Fruit fly (Drosophila melanogaster) ovary, adult (tissue): ENCODE measurements around the gene CG34456.

Experiments used
- CG17801 ChIP-seq: fragments of 200-800 bp; optimal IDR thresholded peaks from 2 replicates; lab custom pipeline; 2019; ENCODE audit warnings: missing biosample characterization, mild to moderate bottlenecking, missing genetic modification characterization, moderate library complexity; ENCODE audit not compliant: partially characterized antibody

The CG34456 gene

DNA sequence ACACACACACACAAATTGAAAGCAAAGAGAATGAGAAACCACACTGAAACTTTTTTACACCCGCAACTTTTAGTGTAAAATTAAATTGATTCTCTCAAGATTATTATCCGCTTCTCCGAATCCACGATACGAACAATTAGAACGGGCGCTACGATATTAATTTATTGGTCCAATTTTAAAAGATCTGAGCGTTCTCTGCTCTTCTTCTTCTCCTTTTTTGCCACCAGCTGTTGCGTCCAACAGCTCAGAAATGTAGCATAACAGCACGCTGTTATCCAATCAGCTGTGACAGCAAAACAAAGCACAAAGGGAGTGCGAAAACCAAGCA lies 3.2 kb upstream of the CG34456 start, which contains the start of the genes UGP and Svip:
TSS of gene UGP (minus strand) at position 223 of the 328 bp plus-strand sequence.
TSS of gene Svip (plus strand) at position 287 of the 328 bp plus-strand sequence.
- TF ChIP-seq CG17801 (GFP tag; lab: Kevin White, UChicago), result no peak

dm6 chr3L:9360217-9360692 lies 1.7 kb upstream of the CG34456 start, which contains the start of gene Pdxk:
Pdxk (plus strand) TSS chr3L:9360316.
- peak; percentile 47 for TF ChIP-seq CG17801 (GFP tag; lab: Kevin White, UChicago)

DNA sequence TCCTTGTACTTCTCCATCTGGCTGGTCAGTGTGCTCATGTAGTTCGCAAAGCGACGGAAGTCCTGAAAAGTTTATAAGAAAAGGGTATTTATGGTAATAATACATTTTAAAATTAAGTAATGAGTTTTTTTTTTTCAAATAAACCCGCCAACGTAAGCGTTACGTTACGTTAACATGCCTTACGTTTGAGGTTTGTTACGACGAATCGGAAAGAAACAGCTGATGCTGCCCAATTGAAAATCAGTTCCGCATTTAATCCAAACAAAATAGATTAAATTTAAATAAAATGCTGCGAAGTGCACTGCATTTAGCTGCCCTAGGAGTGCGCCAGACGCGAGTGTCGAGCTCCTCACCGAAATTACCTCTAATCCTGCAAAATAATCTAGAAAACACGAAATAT lies 2.2 kb downstream of the CG34456 start, which contains the start of gene mRRF1:
TSS of gene mRRF1 (plus strand) at position 220 of the 400 bp plus-strand sequence.
- no peak for TF ChIP-seq CG17801 (GFP tag; lab: Kevin White, UChicago)

DNA sequence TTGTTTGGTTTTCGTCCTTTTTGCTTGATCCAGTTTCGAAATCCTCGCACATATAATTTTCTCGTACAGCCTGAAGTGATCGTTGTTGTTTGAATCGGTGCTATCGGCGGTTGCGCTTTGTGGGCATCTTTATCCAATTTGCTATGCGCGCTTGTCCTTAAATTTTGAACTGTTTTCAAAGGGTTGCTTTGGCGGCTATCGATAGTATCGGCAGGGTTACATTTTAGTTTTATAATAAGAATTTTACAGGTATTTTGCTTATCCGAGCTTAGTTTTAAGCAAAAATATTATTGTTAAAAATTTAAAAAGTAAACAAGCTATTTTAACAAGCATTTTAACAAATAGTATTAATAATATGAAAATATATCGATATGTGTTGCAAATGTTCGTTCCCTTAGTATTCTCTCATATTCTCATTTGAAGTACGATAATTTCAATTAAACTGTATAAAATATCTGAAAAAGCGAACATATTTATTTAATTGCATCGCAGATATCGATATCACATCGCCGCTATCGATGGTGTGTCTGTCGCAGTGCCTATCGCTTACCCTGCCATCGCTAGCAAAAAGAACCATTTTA lies 5.0 kb downstream of the CG34456 start, which contains the start of the genes Klp67A and CG4452:
TSS of gene Klp67A (minus strand) at position 197 of the 581 bp plus-strand sequence.
TSS of gene CG4452 (plus strand) at position 528 of the 581 bp plus-strand sequence.
- no peak for TF ChIP-seq CG17801 (GFP tag; lab: Kevin White, UChicago)

DNA sequence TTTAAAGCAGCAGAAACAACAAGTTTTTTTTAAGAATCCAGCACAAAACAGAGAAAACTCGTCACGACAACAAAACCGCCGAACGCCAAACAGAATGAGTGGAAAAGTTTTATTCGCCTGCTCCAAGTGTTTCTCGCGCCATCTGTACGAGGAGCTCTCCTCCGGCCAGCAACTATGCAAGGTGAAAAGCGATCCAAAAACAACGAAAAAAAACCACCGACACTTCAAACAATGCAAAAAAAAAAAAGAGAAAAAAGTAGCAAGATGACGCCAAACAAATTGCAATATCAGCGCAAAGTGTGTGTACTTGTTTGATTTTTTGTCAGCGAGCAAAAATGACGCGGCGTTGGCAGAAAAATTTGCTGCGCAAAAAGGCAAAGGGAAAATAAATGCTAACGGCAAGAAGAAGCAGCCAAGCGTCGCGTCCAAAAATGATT lies 5.5 kb downstream of the CG34456 start:
- peak; percentile 78 for TF ChIP-seq CG17801 (GFP tag; lab: Kevin White, UChicago)

DNA sequence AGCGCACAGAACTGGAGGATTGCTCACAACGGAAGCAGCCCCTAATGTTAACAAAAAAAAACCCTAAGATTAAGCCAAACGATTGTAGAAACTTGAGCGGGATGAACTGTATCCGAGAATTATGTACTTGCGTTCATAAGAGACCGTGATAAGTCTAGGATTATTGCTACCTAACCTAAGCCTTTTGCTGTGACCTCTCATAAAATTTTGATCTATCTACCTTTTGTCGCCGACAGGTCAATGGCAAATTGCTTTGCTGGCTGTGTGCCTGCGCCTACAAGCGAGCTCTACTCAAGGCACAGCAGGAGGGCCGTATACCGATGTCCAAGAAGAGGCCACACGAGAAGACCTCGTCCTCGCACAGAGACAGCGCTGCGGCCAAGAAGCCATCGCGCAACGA lies 6.8 kb downstream of the CG34456 start:
- TF ChIP-seq CG17801 (GFP tag; lab: Kevin White, UChicago), result no peak

- peak; percentile 64 for TF ChIP-seq CG17801 (GFP tag; lab: Kevin White, UChicago)
These were observed 9.0 kb downstream of the CG34456 start, which contains the start of gene Fdx1 for dm6 chr3L:9370907-9371365. Fdx1 (minus strand) TSS chr3L:9371238.

DNA sequence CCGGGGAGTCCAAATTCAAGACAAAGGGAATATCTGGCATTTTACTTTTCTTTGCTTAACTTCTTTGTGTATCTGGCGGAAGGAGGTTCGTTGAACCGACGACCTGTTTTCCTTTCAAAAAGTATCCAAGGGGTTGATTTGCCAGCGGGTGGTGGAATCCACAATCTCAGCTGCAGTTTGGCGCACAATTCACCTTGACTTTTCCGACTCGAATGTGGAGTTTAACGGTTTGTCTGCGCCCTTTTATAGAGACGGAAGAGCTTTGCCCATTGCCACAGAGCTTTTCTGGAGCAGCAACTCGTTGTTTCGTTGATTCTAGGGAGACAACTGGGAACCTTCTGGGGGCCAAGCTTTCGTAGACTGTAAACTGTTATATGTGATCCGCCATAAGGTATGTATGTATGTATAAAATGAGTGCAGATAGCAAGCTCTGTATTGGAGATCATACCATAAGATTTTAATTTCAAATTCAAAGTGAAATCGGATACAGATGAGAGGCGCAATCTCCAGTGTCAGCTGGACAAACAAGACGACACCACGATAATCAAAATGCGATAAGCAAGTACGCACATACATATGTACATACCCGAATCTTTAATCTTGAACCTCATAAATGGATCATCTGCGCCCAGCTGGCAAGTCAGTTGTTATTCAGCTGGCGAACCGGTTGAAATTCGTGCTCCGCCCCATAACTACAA lies 10.5 kb downstream of the CG34456 start, which contains the start of the genes Hsp67Bc, CG4456 and Hsp22:
TSS of gene Hsp67Bc (minus strand) at position 220 of the 698 bp plus-strand sequence.
TSS of gene CG4456 (plus strand) at position 445 of the 698 bp plus-strand sequence.
TSS of gene Hsp22 (plus strand) at position 654 of the 698 bp plus-strand sequence.
- no peak for TF ChIP-seq CG17801 (GFP tag; lab: Kevin White, UChicago)

- TF ChIP-seq CG17801 (GFP tag; lab: Kevin White, UChicago), result no peak
These were observed 11.6 kb downstream of the CG34456 start for dm6 chr3L:9373374-9374004.

dm6 chr3L:9375130-9375529 lies 13.2 kb downstream of the CG34456 start, which contains the start of gene CG4461:
CG4461 (plus strand) TSS chr3L:9375430.
- no peak for TF ChIP-seq CG17801 (GFP tag; lab: Kevin White, UChicago)

DNA sequence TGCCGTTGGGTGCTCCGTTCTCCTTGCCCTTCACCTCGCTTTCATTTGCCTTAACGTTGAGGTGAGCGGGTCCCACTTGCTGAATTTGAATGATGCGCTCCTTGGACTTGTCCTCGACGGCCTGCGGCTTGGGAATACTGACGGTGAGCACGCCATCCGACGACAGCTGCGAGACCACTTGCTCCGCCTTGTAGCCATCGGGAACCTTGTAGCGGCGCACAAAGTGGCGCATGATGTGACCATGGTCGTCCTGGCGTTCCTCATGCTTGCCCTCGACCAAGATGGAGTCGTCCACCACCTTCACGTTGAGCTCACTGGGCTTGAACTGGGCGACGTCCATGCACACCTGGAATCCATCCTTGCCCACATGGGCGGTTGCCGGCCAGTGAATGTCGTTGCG lies 14.7 kb downstream of the CG34456 start:
- TF ChIP-seq CG17801 (GFP tag; lab: Kevin White, UChicago), result no peak

dm6 chr3L:9377198-9378035 lies 15.5 kb downstream of the CG34456 start, which contains the start of gene Hsp26:
Hsp26 (minus strand) TSS chr3L:9377427.
- TF ChIP-seq CG17801 (GFP tag; lab: Kevin White, UChicago), result peak; percentile 90

dm6 chr3L:9379484-9380343 lies 17.8 kb downstream of the CG34456 start, which contains the start of gene Hsp67Ba:
Hsp67Ba (minus strand) TSS chr3L:9379534.
- no peak for TF ChIP-seq CG17801 (GFP tag; lab: Kevin White, UChicago)
